Fruit fly (Drosophila melanogaster) whole organism, embryonic: Measurements from ENCODE around the gene pall.

Experiments used
- C15 ChIP-seq: fragments of 200-800 bp; sonication (Bioruptor generic); IDR thresholded peaks from 3 replicates; pipeline ENCODE4 v1.3.6; 2022; ENCODE audit warnings: missing biosample characterization, missing genetic modification characterization
- CG10366 ChIP-seq: fragments of 200-800 bp; sonication (Bioruptor generic); IDR thresholded peaks from 2 replicates; pipeline ENCODE4 v1.3.6; 2022; ENCODE audit warnings: missing biosample characterization, missing genetic modification characterization
- CG10565 ChIP-seq: fragments of 200-800 bp; sonication (Bioruptor generic); optimal IDR thresholded peaks from 3 replicates; lab custom pipeline; 2016; ENCODE audit warnings: missing biosample characterization, mild to moderate bottlenecking, missing genetic modification characterization
- CG12155 ChIP-seq: fragments of 200-800 bp; sonication (Bioruptor generic); optimal IDR thresholded peaks from 3 replicates; lab custom pipeline; 2016; ENCODE audit warnings: missing biosample characterization, missing genetic modification characterization
- CG13424 ChIP-seq: fragments of 200-800 bp; sonication (Bioruptor generic); optimal IDR thresholded peaks from 2 replicates; lab custom pipeline; 2019; ENCODE audit warnings: missing biosample characterization, mild to moderate bottlenecking, missing genetic modification characterization, moderate library complexity
- CG14441 ChIP-seq: fragments of 200-800 bp; sonication (Bioruptor generic); IDR thresholded peaks from 2 replicates; pipeline ENCODE4 v1.3.6; 2022; ENCODE audit warnings: missing biosample characterization, missing genetic modification characterization
- CG1603 ChIP-seq: fragments of 200-800 bp; sonication (Bioruptor generic); optimal IDR thresholded peaks from 2 replicates; lab custom pipeline; 2019; ENCODE audit warnings: missing biosample characterization, mild to moderate bottlenecking, missing genetic modification characterization, moderate library complexity
- CG17568 ChIP-seq: fragments of 200-800 bp; sonication (Bioruptor generic); optimal IDR thresholded peaks from 2 replicates; lab custom pipeline; 2018; ENCODE audit warnings: missing biosample characterization, mild to moderate bottlenecking, missing genetic modification characterization, moderate library complexity
- CG17612 ChIP-seq: fragments of 200-800 bp; sonication (Bioruptor generic); IDR thresholded peaks from 2 replicates; pipeline ENCODE4 v1.3.6; 2022; ENCODE audit warnings: missing biosample characterization, missing genetic modification characterization
- CG1832 ChIP-seq: fragments of 200-800 bp; sonication (Bioruptor generic); optimal IDR thresholded peaks from 2 replicates; lab custom pipeline; 2017; ENCODE audit warnings: missing biosample characterization, mild to moderate bottlenecking, missing genetic modification characterization, inconsistent platforms
- CG18599 ChIP-seq: fragments of 200-800 bp; sonication (Bioruptor generic); optimal IDR thresholded peaks from 3 replicates; lab custom pipeline; 2017; ENCODE audit warnings: missing biosample characterization, missing genetic modification characterization, mild to moderate bottlenecking, moderate library complexity, missing genetic modification reagents
- CG2199 ChIP-seq: fragments of 200-800 bp; sonication (Bioruptor generic); IDR thresholded peaks from 3 replicates; pipeline ENCODE4 v1.3.6; 2022; ENCODE audit warnings: missing biosample characterization, missing genetic modification characterization
- CG31365 ChIP-seq: fragments of 200-800 bp; sonication (Bioruptor generic); optimal IDR thresholded peaks from 2 replicates; lab custom pipeline; 2018; ENCODE audit warnings: missing biosample characterization, mild to moderate bottlenecking, missing genetic modification characterization
- CG3281 ChIP-seq: fragments of 200-800 bp; sonication (Bioruptor generic); optimal IDR thresholded peaks from 3 replicates; lab custom pipeline; 2017; ENCODE audit warnings: missing biosample characterization, mild to moderate bottlenecking, missing genetic modification characterization
- CG3838 ChIP-seq: fragments of 200-800 bp; sonication (Bioruptor generic); optimal IDR thresholded peaks from 3 replicates; lab custom pipeline; 2016; ENCODE audit warnings: missing biosample characterization, missing genetic modification characterization
- CG4328 ChIP-seq: fragments of 200-800 bp; sonication (Bioruptor generic); optimal IDR thresholded peaks from 3 replicates; lab custom pipeline; 2017; ENCODE audit warnings: missing biosample characterization, missing genetic modification reagents, missing genetic modification characterization
- CG4707 ChIP-seq: fragments of 200-800 bp; sonication (Bioruptor generic); optimal IDR thresholded peaks from 2 replicates; lab custom pipeline; 2018; ENCODE audit warnings: missing biosample characterization, mild to moderate bottlenecking, missing genetic modification characterization, moderate library complexity
- CG4820 ChIP-seq: fragments of 200-800 bp; sonication (Bioruptor generic); optimal IDR thresholded peaks from 3 replicates; lab custom pipeline; 2016; ENCODE audit warnings: missing biosample characterization, missing genetic modification characterization
- CG5180 ChIP-seq: fragments of 200-800 bp; sonication (Bioruptor generic); optimal IDR thresholded peaks from 3 replicates; lab custom pipeline; 2017; ENCODE audit warnings: missing biosample characterization, missing genetic modification characterization, mild to moderate bottlenecking, moderate library complexity, missing genetic modification reagents
- CG6175 ChIP-seq: fragments of 200-800 bp; sonication (Bioruptor generic); IDR thresholded peaks from 3 replicates; pipeline ENCODE4 v1.3.6; 2022; ENCODE audit warnings: missing biosample characterization, missing genetic modification characterization
- CG6272 ChIP-seq: fragments of 200-800 bp; sonication (Bioruptor generic); IDR thresholded peaks from 2 replicates; pipeline ENCODE4 v1.3.6; 2022; ENCODE audit warnings: missing biosample characterization, missing genetic modification characterization
- CG6765 ChIP-seq: fragments of 200-800 bp; sonication (Bioruptor generic); optimal IDR thresholded peaks from 3 replicates; lab custom pipeline; 2017; ENCODE audit warnings: missing biosample characterization, mild to moderate bottlenecking, missing genetic modification characterization
- CG7963 ChIP-seq: fragments of 200-800 bp; sonication (Bioruptor generic); IDR thresholded peaks from 3 replicates; pipeline ENCODE4 v1.3.6; 2022; ENCODE audit warnings: missing biosample characterization, missing genetic modification characterization; ENCODE audit not compliant: partially characterized antibody
- CG8388 ChIP-seq: fragments of 200-800 bp; sonication (Bioruptor generic); optimal IDR thresholded peaks from 2 replicates; lab custom pipeline; 2019; ENCODE audit warnings: missing biosample characterization, mild to moderate bottlenecking, missing genetic modification characterization, moderate library complexity
- CG9932 ChIP-seq: fragments of 200-800 bp; sonication (Bioruptor generic); IDR thresholded peaks from 2 replicates; pipeline ENCODE4 v1.3.6; 2022; ENCODE audit warnings: missing biosample characterization, missing genetic modification characterization
- Dref ChIP-seq: fragments of 200-800 bp; sonication (Bioruptor generic); IDR thresholded peaks from 2 replicates; pipeline ENCODE4 v1.3.6; 2022; ENCODE audit warnings: missing biosample characterization, missing genetic modification characterization
- Drgx ChIP-seq: fragments of 200-800 bp; sonication (Bioruptor generic); IDR thresholded peaks from 2 replicates; pipeline ENCODE4 v1.3.6; 2022; ENCODE audit warnings: missing biosample characterization, missing genetic modification characterization
- Ets97D ChIP-seq: fragments of 200-800 bp; sonication (Bioruptor generic); optimal IDR thresholded peaks from 3 replicates; lab custom pipeline; 2016; ENCODE audit warnings: missing biosample characterization, missing genetic modification characterization
- Hr39 ChIP-seq: fragments of >200 bp; optimal IDR thresholded peaks from 2 replicates; lab custom pipeline; 2017
- Max ChIP-seq: fragments of 200-800 bp; sonication (Bioruptor generic); optimal IDR thresholded peaks from 2 replicates; lab custom pipeline; 2016; ENCODE audit warnings: missing biosample characterization, mild to moderate bottlenecking, missing genetic modification characterization
- Nf-YB ChIP-seq: fragments of 200-800 bp; sonication (Bioruptor generic); optimal IDR thresholded peaks from 3 replicates; lab custom pipeline; 2019; ENCODE audit warnings: missing biosample characterization, mild to moderate bottlenecking, missing genetic modification characterization, moderate library complexity
- Pdp1 ChIP-seq, 2 experiments: fragments of 200-800 bp; sonication (Bioruptor generic); optimal IDR thresholded peaks; 3 replicates each; lab custom pipeline; 2016; ENCODE audit warnings: missing biosample characterization in 2 of 2, missing genetic modification characterization in 2 of 2, mild to moderate bottlenecking in 1 of 2, moderate library complexity in 1 of 2
- Sox100B ChIP-seq: fragments of 200-800 bp; sonication (Bioruptor generic); optimal IDR thresholded peaks from 3 replicates; lab custom pipeline; 2018; ENCODE audit warnings: missing biosample characterization, mild to moderate bottlenecking, missing genetic modification characterization
- Sry-δ ChIP-seq: fragments of 200-800 bp; sonication (Bioruptor generic); optimal IDR thresholded peaks from 2 replicates; lab custom pipeline; 2016; ENCODE audit warnings: missing biosample characterization, missing genetic modification characterization
- ap ChIP-seq: fragments of 200-800 bp; sonication (Bioruptor generic); IDR thresholded peaks from 2 replicates; pipeline ENCODE4 v1.3.6; 2022; ENCODE audit warnings: missing biosample characterization, missing genetic modification characterization
- bab2 ChIP-seq: fragments of 200-800 bp; sonication (Bioruptor generic); optimal IDR thresholded peaks from 2 replicates; lab custom pipeline; 2016; ENCODE audit warnings: missing biosample characterization, missing genetic modification characterization
- caup ChIP-seq: fragments of 200-800 bp; sonication (Bioruptor generic); optimal IDR thresholded peaks from 3 replicates; lab custom pipeline; 2017; ENCODE audit warnings: missing biosample characterization, mild to moderate bottlenecking, missing genetic modification characterization, moderate library complexity; ENCODE audit not compliant: severe bottlenecking
- dpn ChIP-seq, 2 experiments: fragments of 200-800 bp; sonication (Bioruptor generic); optimal IDR thresholded peaks; 3 replicates each; lab custom pipeline; 2016; ENCODE audit warnings: missing biosample characterization in 2 of 2, missing genetic modification characterization in 2 of 2
- dysf ChIP-seq: fragments of 200-800 bp; sonication (Bioruptor generic); IDR thresholded peaks from 3 replicates; pipeline ENCODE4 v1.3.6; 2022; ENCODE audit warnings: missing biosample characterization, missing genetic modification characterization
- hb ChIP-seq: fragments of 200-800 bp; sonication (Bioruptor generic); IDR thresholded peaks from 3 replicates; pipeline ENCODE4 v1.3.6; 2022; ENCODE audit warnings: missing biosample characterization, missing genetic modification characterization; ENCODE audit not compliant: partially characterized antibody
- hth ChIP-seq: fragments of >200 bp; optimal IDR thresholded peaks from 2 replicates; lab custom pipeline; 2017; ENCODE audit warnings: inconsistent platforms
- inv ChIP-seq: fragments of 200-800 bp; sonication (Bioruptor generic); IDR thresholded peaks from 2 replicates; pipeline ENCODE4 v1.3.6; 2022; ENCODE audit warnings: missing biosample characterization, missing genetic modification characterization; ENCODE audit not compliant: partially characterized antibody
- kah ChIP-seq: fragments of 200-800 bp; sonication (Bioruptor generic); optimal IDR thresholded peaks from 2 replicates; lab custom pipeline; 2018; ENCODE audit warnings: missing biosample characterization, mild to moderate bottlenecking, missing genetic modification characterization
- kni ChIP-seq: fragments of 200-800 bp; sonication (Bioruptor generic); optimal IDR thresholded peaks from 3 replicates; lab custom pipeline; 2017; ENCODE audit warnings: mild to moderate bottlenecking, missing biosample characterization, missing genetic modification reagents, missing genetic modification characterization
- lmd ChIP-seq: fragments of 200-800 bp; sonication (Bioruptor generic); IDR thresholded peaks from 2 replicates; pipeline ENCODE4 v1.3.6; 2022; ENCODE audit warnings: missing biosample characterization, missing genetic modification characterization
- nmo ChIP-seq: fragments of 200-800 bp; sonication (Bioruptor generic); optimal IDR thresholded peaks from 2 replicates; lab custom pipeline; 2018; ENCODE audit warnings: missing biosample characterization, mild to moderate bottlenecking, missing genetic modification characterization, moderate library complexity
- psq ChIP-seq: fragments of 200-800 bp; sonication (Bioruptor generic); optimal IDR thresholded peaks from 2 replicates; lab custom pipeline; 2017; ENCODE audit warnings: missing biosample characterization, missing genetic modification characterization
- shn ChIP-seq: fragments of 200-800 bp; sonication (Bioruptor generic); optimal IDR thresholded peaks from 3 replicates; lab custom pipeline; 2016; ENCODE audit warnings: missing biosample characterization, missing genetic modification characterization
- tup ChIP-seq: fragments of 200-800 bp; sonication (Bioruptor generic); optimal IDR thresholded peaks from 2 replicates; lab custom pipeline; 2016; ENCODE audit warnings: missing biosample characterization, mild to moderate bottlenecking, missing genetic modification characterization, moderate library complexity
- wor ChIP-seq: fragments of 200-800 bp; sonication (Bioruptor generic); IDR thresholded peaks from 2 replicates; pipeline ENCODE4 v1.3.6; 2022; ENCODE audit warnings: missing biosample characterization, missing genetic modification characterization

The pall gene

dm6 chr3L:9462247-9462769, 25.3 kb downstream of the pall start (continued):
- TF ChIP-seq bab2 (peak; percentile 63), CG1603 (tag; lab: Kevin White, UChicago) (peak; percentile 80), Ets97D (GFP tag; lab: Kevin White, UChicago) (peak; percentile 45), hth (lab: Kevin White, UChicago) (no peak), Sox100B (peak; percentile 94), CG18599 (GFP tag; lab: Kevin White, UChicago) (peak; percentile 93), shn (GFP tag; lab: Kevin White, UChicago) (peak; percentile 69), CG7963 (GFP tag; lab: Robert Waterston, UW) (no peak), Hr39 (lab: Kevin White, UChicago) (no peak), Sry-δ (GFP tag; lab: Kevin White, UChicago) (peak; percentile 15), CG1832 (GFP tag; lab: Kevin White, UChicago) (no peak), CG3281 (GFP tag; lab: Kevin White, UChicago) (peak; percentile 89), CG4820 (GFP tag; lab: Kevin White, UChicago) (peak; percentile 100), CG9932 (GFP tag; lab: Robert Waterston, UW) (peak; percentile 45), CG10366 (GFP tag; lab: Robert Waterston, UW) (peak; percentile 63), inv (GFP tag; lab: Robert Waterston, UW) (no peak), nmo (GFP tag; lab: Kevin White, UChicago) (peak; percentile 92), CG4707 (GFP tag; lab: Kevin White, UChicago) (peak; percentile 47), Pdp1 (GFP tag; optimal IDR thresholded peaks at IDR 0.05; lab: Kevin White, UChicago) (peak; percentile 74 to 98), CG17568 (GFP tag; lab: Kevin White, UChicago) (peak; percentile 83), CG8388 (GFP tag; lab: Kevin White, UChicago) (peak; percentile 94), lmd (GFP tag; lab: Robert Waterston, UW) (peak; percentile 72), CG14441 (GFP tag; lab: Robert Waterston, UW) (peak; percentile 42; the same call in 1 of the 2 replicates), CG4328 (GFP tag; lab: Kevin White, UChicago) (peak; percentile 88), C15 (GFP tag; lab: Robert Waterston, UW) (no peak), Max (GFP tag; lab: Kevin White, UChicago) (peak; percentile 90), CG12155 (peak; percentile 59), dpn (GFP tag; optimal IDR thresholded peaks at IDR 0.05; lab: Kevin White, UChicago) (peak; percentile 73 to 77), wor (GFP tag; lab: Robert Waterston, UW) (peak; percentile 65), CG17612 (GFP tag; lab: Robert Waterston, UW) (no peak), CG6272 (GFP tag; lab: Robert Waterston, UW) (no peak), kah (GFP tag; lab: Kevin White, UChicago) (peak; percentile 42), kni (GFP tag; lab: Kevin White, UChicago) (peak; percentile 31), caup (peak; percentile 79), CG6765 (GFP tag; lab: Kevin White, UChicago) (peak; percentile 88), CG6175 (no peak), Nf-YB (GFP tag; lab: Kevin White, UChicago) (peak; percentile 79), CG10565 (GFP tag; lab: Kevin White, UChicago) (peak; percentile 28), hb (no peak), CG5180 (GFP tag; lab: Kevin White, UChicago) (peak; percentile 81), CG13424 (tag; lab: Kevin White, UChicago) (peak; percentile 93), tup (GFP tag; lab: Kevin White, UChicago) (no peak), CG2199 (peak; percentile 90; the same call in 2 of the 3 replicates), dysf (peak; percentile 82), CG31365 (tag; lab: Kevin White, UChicago) (peak; percentile 54), Drgx (peak; percentile 93), Dref (GFP tag; lab: Robert Waterston, UW) (no peak), CG3838 (GFP tag; lab: Kevin White, UChicago) (peak; percentile 24), ap (GFP tag; lab: Robert Waterston, UW) (peak; percentile 40; the same call in 1 of the 2 replicates), psq (GFP tag; lab: Kevin White, UChicago) (peak; percentile 44)
